Worm (Caenorhabditis elegans): ENCODE data around the gene M01F1.4.
A peak's percentile ranks its signal among the peaks of the same experiment; 100 is the strongest.

Gene M01F1.4

DNA sequence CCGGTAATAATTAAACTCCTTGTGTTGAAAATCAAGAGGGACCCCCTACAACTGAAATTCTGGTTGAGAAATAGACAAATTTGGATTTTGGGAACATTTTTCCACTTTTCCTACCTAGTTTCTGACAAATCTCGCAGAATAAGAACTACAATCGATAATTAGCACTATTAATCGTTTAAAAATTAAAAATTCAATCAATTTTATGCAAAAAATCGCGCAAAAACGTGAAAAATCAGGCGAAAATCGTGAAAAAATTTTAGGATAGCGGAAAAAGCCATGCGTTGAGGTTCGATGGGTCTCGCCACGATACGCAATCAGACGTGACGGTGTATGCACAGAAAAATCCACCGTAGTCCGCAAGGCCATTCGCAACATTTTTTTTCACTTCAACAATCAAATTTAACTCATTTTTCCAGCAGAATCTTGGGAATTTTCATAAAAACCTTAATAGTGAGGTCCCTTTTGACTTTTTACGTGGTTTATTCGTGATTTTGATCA is 4.7 kb downstream of the M01F1.4 start, which contains the start of gene lias-1 (continued):
- no peak for TF ChIP-seq nhr-11 (tag; optimal IDR thresholded peaks at IDR 0.05)

DNA sequence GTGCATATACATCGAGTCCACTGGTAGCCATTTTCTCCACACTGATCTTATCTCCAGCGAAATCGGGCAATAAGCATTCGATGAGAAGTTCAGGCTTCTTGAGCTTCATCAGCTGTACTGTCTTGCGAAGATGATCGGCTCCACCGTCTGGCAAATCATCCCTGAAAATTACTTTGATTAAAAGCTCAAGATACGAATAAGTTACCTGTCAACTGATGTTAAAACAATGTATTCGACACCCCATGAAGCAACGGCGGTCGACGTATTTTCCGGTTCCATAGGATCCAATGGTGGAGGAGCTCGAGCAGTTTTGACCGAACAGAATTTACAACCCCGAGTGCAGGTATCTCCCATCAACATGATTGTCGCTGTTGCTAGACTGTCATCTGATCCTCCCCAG is 5.6 kb downstream of the M01F1.4 start:
- TF ChIP-seq fos-1 (tag; optimal IDR thresholded peaks at IDR 0.05) = no peak
- no peak for TF ChIP-seq elt-3 (tag; optimal IDR thresholded peaks at IDR 0.05)
- no peak for TF ChIP-seq unc-62 (GFP tag; optimal IDR thresholded peaks at IDR 0.05)
- TF ChIP-seq mab-5 (tag; optimal IDR thresholded peaks at IDR 0.05) = no peak
- TF ChIP-seq elt-1 (tag; optimal IDR thresholded peaks at IDR 0.05) = no peak
- TF ChIP-seq ZK546.5 (tag; optimal IDR thresholded peaks at IDR 0.05) = no peak
- TF ChIP-seq skn-1 (tag; optimal IDR thresholded peaks at IDR 0.05) = no peak
- TF ChIP-seq mbf-1 (tag; optimal IDR thresholded peaks at IDR 0.05) = no peak
- no peak for TF ChIP-seq F13H6.1 (tag; optimal IDR thresholded peaks at IDR 0.05)
- TF ChIP-seq sma-9 (GFP tag; optimal IDR thresholded peaks at IDR 0.05) = no peak
- no peak for TF ChIP-seq sma-9 (tag; optimal IDR thresholded peaks at IDR 0.05)
- no peak for TF ChIP-seq nhr-237 (tag; optimal IDR thresholded peaks at IDR 0.05)

DNA sequence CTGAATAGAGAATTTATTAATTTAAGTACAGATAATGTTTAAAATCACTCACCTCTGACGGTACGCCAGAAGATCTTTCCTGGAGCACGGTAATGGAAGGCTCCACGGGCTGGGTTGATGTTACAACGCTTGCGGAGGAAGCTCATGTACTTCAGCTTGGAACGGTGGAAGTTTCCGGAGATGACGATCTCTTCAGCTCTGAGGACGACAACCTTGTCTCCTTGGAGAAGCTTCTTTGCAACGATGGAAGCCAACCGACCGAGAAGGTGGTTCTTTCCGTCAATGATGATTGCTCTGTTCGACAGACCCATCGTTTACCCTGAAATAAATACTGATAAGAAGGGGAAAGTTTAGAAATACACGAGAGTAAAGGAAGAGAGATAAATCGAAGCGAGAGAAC is 6.5 kb downstream of the M01F1.4 start, which contains the start of gene rpl-16:
rpl-16 (minus strand) TSS at position 319 of the 400 bp plus-strand sequence.
- TF ChIP-seq C34F6.9 (tag; optimal IDR thresholded peaks at IDR 0.05) (no peak), snpc-4 (tag; optimal IDR thresholded peaks at IDR 0.05) (no peak), alr-1 (tag; optimal IDR thresholded peaks at IDR 0.05) (no peak), mdl-1 (tag; optimal IDR thresholded peaks at IDR 0.05) (no peak), ceh-82 (tag; optimal IDR thresholded peaks at IDR 0.05) (no peak), zag-1 (tag; optimal IDR thresholded peaks at IDR 0.05) (no peak), gmeb-1 (tag; optimal IDR thresholded peaks at IDR 0.05) (no peak), blmp-1 (tag; optimal IDR thresholded peaks at IDR 0.05; ENCODE audit: insufficient read depth) (no peak), elt-3 (tag; optimal IDR thresholded peaks at IDR 0.05) (no peak), elt-1 (tag; optimal IDR thresholded peaks at IDR 0.05) (no peak), nhr-12 (tag; optimal IDR thresholded peaks at IDR 0.05) (no peak), sem-4 (tag; optimal IDR thresholded peaks at IDR 0.05) (no peak), nhr-237 (tag; optimal IDR thresholded peaks at IDR 0.05) (no peak), peb-1 (tag; optimal IDR thresholded peaks at IDR 0.05) (no peak), nhr-6 (tag; optimal IDR thresholded peaks at IDR 0.05) (no peak), sma-9 (GFP tag; optimal IDR thresholded peaks at IDR 0.05) (no peak), sma-9 (tag; optimal IDR thresholded peaks at IDR 0.05) (no peak), unc-39 (tag; optimal IDR thresholded peaks at IDR 0.05) (no peak), mbf-1 (tag; optimal IDR thresholded peaks at IDR 0.05) (no peak)

DNA sequence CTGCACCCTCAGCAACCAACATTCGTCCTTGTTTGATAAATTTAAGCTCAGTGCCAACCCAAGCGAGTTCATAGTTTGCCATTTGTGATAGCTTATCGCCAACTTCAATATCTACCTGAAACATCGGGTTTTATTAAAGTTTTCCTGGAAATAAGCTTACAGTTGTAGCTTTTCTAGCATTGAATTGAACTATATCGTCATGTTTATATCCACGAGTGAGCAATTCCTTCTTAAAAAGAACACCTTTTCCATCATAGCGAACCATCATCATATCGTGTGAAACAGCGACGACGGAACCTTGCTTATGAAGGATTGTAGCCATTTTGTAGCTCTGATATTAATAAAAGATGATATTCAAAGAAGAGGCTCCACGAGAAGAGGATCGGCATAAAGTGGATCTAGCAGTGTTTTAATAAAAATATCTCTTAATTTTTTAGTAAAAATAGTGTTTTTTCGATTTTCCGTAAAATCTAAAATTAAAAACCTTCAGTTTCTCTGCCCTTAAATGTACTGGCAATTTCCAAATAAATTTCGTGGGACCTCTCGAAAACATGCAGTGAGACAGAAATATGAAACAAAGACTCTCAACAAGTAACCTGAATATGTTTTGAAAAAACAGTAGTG is 7.5 kb downstream of the M01F1.4 start, which contains the start of gene M01F1.8:
M01F1.8 (minus strand) TSS at position 335 of the 624 bp plus-strand sequence.
- TF ChIP-seq nhr-23 (tag; optimal IDR thresholded peaks at IDR 0.05) (no peak), blmp-1 (tag; optimal IDR thresholded peaks at IDR 0.05; ENCODE audit: insufficient read depth) (no peak), elt-3 (tag; optimal IDR thresholded peaks at IDR 0.05) (no peak), nhr-77 (tag; optimal IDR thresholded peaks at IDR 0.05) (no peak), ZK546.5 (tag; optimal IDR thresholded peaks at IDR 0.05) (no peak), Y55F3AM.14 (GFP tag; optimal IDR thresholded peaks at IDR 0.05) (no peak), zag-1 (tag; optimal IDR thresholded peaks at IDR 0.05) (no peak), lsy-2 (tag; optimal IDR thresholded peaks at IDR 0.05) (no peak), crh-2 (tag; optimal IDR thresholded peaks at IDR 0.05) (no peak), snpc-4 (tag; optimal IDR thresholded peaks at IDR 0.05) (no peak), mdl-1 (tag; optimal IDR thresholded peaks at IDR 0.05) (no peak), lin-13 (GFP tag; optimal IDR thresholded peaks at IDR 0.05) (no peak), dmd-4 (tag; optimal IDR thresholded peaks at IDR 0.05) (no peak), nhr-10 (tag; optimal IDR thresholded peaks at IDR 0.05) (no peak), ceh-82 (tag; optimal IDR thresholded peaks at IDR 0.05) (no peak)

DNA sequence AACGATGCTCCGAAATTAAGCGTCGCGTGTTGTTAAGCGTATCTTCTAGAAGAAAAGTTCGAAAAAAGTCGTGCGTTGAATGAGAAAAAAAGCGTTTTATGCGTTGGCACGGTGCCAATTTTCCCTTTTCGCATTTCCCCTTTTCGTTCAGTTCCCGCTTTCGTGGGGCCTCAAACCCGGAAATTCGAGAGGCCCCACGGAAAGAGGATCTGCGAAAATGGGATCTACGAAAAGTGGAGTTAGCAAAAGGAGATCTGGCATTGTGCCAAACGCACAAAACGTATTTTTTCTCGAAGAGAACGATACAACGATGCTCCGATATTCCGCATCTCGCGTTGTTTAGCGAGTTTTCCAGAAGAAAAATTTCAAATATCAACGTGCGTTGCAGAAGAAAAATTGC is 10.0 kb downstream of the M01F1.4 start:
- TF ChIP-seq nhr-12 (tag; optimal IDR thresholded peaks at IDR 0.05) (no peak), elt-3 (tag; optimal IDR thresholded peaks at IDR 0.05) (no peak), R02D3.7 (tag; optimal IDR thresholded peaks at IDR 0.05) (no peak), F13H6.1 (tag; optimal IDR thresholded peaks at IDR 0.05) (peak; percentile 16), unc-55 (GFP tag; optimal IDR thresholded peaks at IDR 0.05) (peak; percentile 57), sma-3 (GFP tag; optimal IDR thresholded peaks at IDR 0.05) (peak; percentile 5), mdl-1 (tag; optimal IDR thresholded peaks at IDR 0.05) (no peak)

Measured in whole organism, L2 larva.